Fruit fly (Drosophila melanogaster) Kc167 (cell line): ENCODE results near the gene CG31637.

ENCODE experiments used
- Myc ChIP-seq: fragments of >200 bp; optimal IDR thresholded peaks from 2 replicates; lab custom pipeline; 2017; ENCODE audit warnings: missing external identifiers
- h ChIP-seq: fragments of >200 bp; optimal IDR thresholded peaks from 3 replicates; lab custom pipeline; 2018; ENCODE audit warnings: missing external identifiers

DNA sequence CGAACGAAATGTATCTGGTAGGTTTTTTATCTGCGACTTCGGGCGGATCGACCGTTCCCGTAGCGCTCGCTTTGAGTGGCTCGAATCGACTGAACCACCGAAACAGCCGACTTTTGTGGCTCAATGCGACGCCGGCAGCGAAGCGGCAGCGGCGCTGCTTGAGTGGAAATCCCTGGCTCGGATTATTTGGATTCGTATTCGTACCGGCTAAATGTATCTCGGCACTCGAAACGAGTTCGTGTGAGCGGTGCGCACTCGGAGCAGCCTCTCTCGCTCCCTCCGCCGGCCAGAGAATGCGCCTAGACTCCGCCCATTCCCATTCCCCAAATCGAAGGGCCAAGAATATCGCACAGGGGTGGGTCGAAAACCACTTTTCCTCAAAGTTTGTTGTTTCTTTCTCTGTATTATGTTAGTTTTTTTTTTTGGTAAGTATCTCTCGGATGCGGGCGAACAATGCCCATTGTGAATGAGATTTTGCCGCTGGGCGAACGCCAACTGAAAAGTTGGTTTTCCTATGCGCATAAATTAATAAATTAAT, 37.7 kb downstream of the CG31637 start:
- TF ChIP-seq h (no peak), Myc (lab: Kevin White, UChicago) (no peak)
